Worm (Caenorhabditis elegans) whole organism, L1 larva: ENCODE measurements around the gene nlp-29.

Source experiments
- C16A3.4 ChIP-seq: fragments of 150-350 bp; optimal IDR thresholded peaks from 2 replicates; lab custom pipeline; 2014; ENCODE audit warnings: missing biosample characterization, missing genetic modification characterization
- ama-1 ChIP-seq: fragments of 150-350 bp; optimal IDR thresholded peaks from 2 replicates; lab custom pipeline; 2014
- snpc-4 ChIP-seq: fragments of 150-350 bp; optimal IDR thresholded peaks from 2 replicates; lab custom pipeline; 2014; ENCODE audit warnings: missing biosample characterization, missing genetic modification characterization
- ztf-11 ChIP-seq, 2 experiments: sonication (generic microtip); optimal IDR thresholded peaks; 2 replicates each; lab custom pipeline; 2016 to 2017; ENCODE audit warnings: missing genetic modification characterization in 2 of 2, missing biosample characterization in 1 of 2, missing compliant biosample characterization in 1 of 2

ce11 chrV:4004577-4004976 lies 20.4 kb downstream of the nlp-29 start:
- no peak for TF ChIP-seq snpc-4
- TF ChIP-seq ama-1, result no peak
- no peak for TF ChIP-seq C16A3.4 (tag; lab: Kevin White, UChicago)
- no peak for TF ChIP-seq ztf-11 (tag; optimal IDR thresholded peaks at IDR 0.05; lab: Kevin White, UChicago)
